Fruit fly (Drosophila melanogaster) whole organism: ENCODE data around the gene brk.

ENCODE experiments used
- CG8478 ChIP-seq: fragments of >200 bp; optimal IDR thresholded peaks from 2 replicates; lab custom pipeline; 2018; ENCODE audit warnings: inconsistent platforms
- Dll ChIP-seq: fragments of >200 bp; optimal IDR thresholded peaks from 2 replicates; lab custom pipeline; 2017
- psq ChIP-seq: fragments of >200 bp; optimal IDR thresholded peaks from 2 replicates; lab custom pipeline; 2017

DNA sequence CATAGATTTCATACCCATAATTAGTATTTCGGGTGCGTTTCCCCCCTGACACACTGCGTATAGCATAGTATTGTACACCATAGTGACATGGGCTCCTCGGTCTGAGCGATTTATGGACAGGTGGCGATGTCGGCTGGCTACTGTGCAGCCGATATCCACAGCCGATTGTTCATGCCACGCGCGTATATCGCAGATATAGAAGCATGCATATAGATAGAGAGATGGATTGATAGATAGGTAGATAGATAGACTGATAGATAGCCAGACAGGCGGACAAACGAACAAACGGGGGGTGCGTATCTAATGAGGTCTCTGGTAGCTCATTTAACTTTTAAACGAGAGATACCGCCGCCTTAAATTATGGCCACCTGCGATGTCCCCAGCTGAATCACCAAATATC is 11.8 kb upstream of the brk start:
- no peak for TF ChIP-seq psq (lab: Kevin White, UChicago)
- no peak for TF ChIP-seq CG8478 (lab: Kevin White, UChicago)
- TF ChIP-seq Dll = no peak
